Worm (Caenorhabditis elegans): ENCODE measurements around the gene exp-1.

The exp-1 gene

DNA sequence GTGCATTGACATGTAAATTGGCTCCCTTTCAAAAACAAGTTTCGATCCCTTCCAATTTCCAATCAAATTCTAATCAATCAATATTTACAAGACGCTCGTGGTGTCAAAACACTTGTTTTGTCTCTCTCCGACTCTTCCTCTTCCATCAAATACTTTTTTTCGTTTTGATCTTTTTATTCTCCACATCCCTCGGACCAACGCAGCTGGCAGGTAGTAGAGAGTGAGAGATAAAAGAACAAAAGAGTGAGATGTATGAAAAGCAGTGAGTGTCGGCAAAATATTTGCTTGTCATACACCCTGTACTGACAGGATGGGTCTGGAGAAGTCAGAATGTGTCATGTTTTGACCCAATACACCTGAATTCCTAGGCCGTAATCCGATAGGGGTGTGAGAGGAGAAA is 24.2 kb downstream of the exp-1 start:
- TF ChIP-seq tlp-1 (tag; optimal IDR thresholded peaks at IDR 0.05) (no peak), F16B12.6 (tag; optimal IDR thresholded peaks at IDR 0.05) (no peak), lin-14 (GFP tag; optimal IDR thresholded peaks at IDR 0.05) (peak; percentile 50), ama-1 (optimal IDR thresholded peaks at IDR 0.05) (no peak), egl-13 (tag; optimal IDR thresholded peaks at IDR 0.05) (no peak), fkh-10 (GFP tag; optimal IDR thresholded peaks at IDR 0.05) (no peak), snpc-4 (tag; optimal IDR thresholded peaks at IDR 0.05) (no peak), mep-1 (tag; optimal IDR thresholded peaks at IDR 0.05) (peak; percentile 33), snu-23 (GFP tag; optimal IDR thresholded peaks at IDR 0.05) (peak; percentile 10), rnt-1 (tag; optimal IDR thresholded peaks at IDR 0.05) (peak; percentile 48)

DNA sequence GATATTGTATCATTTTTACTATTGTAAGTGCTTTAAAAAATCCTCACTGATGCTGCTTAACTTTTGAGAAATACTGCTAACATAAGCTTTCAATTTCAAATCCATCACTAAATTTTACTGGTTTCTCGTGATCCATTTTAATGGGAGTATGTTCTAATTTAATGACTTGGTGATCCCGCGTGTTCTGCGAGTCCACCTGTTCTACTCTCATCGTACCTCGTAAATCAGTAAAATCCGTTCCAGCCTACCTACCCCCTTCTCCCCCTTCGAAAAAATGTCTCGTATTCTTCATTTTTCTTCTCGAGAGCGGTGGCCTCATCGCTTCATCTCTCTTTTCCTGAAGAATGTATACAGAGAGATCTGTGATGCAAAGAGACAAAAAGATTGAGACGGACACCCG is 25.4 kb downstream of the exp-1 start:
- TF ChIP-seq ceh-63 (GFP tag; optimal IDR thresholded peaks at IDR 0.05), result no peak
- no peak for TF ChIP-seq ceh-8 (GFP tag; optimal IDR thresholded peaks at IDR 0.05)
- no peak for TF ChIP-seq lir-3 (tag; optimal IDR thresholded peaks at IDR 0.05; ENCODE audit: poor library complexity)
- no peak for TF ChIP-seq nhr-20 (tag; optimal IDR thresholded peaks at IDR 0.05)
- TF ChIP-seq efl-3 (GFP tag; optimal IDR thresholded peaks at IDR 0.05), result no peak
- no peak for TF ChIP-seq xbp-1 (tag; optimal IDR thresholded peaks at IDR 0.05)
- TF ChIP-seq fkh-8 (tag; optimal IDR thresholded peaks at IDR 0.05), result no peak
- TF ChIP-seq mab-9 (GFP tag; IDR thresholded peaks at IDR 0.05), result no peak
- no peak for TF ChIP-seq sox-4 (tag; optimal IDR thresholded peaks at IDR 0.05)
- no peak for TF ChIP-seq hlh-17 (GFP tag; optimal IDR thresholded peaks at IDR 0.05; ENCODE audit: borderline replicate concordance)
- TF ChIP-seq unc-30 (tag; optimal IDR thresholded peaks at IDR 0.05), result no peak
- no peak for TF ChIP-seq nhr-12 (tag; optimal IDR thresholded peaks at IDR 0.05)
- TF ChIP-seq lin-15B (tag; optimal IDR thresholded peaks at IDR 0.05), result no peak
- no peak for TF ChIP-seq unc-98 (GFP tag; IDR thresholded peaks at IDR 0.05)
- TF ChIP-seq nhr-76 (tag; optimal IDR thresholded peaks at IDR 0.05), result no peak
- TF ChIP-seq dpl-1 (GFP tag; optimal IDR thresholded peaks at IDR 0.05), result no peak
- TF ChIP-seq fos-1 (tag; optimal IDR thresholded peaks at IDR 0.05), result no peak
- no peak for TF ChIP-seq rnt-1 (tag; optimal IDR thresholded peaks at IDR 0.05)
- TF ChIP-seq jun-1 (tag; optimal IDR thresholded peaks at IDR 0.05), result no peak
- TF ChIP-seq aha-1 (tag; optimal IDR thresholded peaks at IDR 0.05), result no peak

DNA sequence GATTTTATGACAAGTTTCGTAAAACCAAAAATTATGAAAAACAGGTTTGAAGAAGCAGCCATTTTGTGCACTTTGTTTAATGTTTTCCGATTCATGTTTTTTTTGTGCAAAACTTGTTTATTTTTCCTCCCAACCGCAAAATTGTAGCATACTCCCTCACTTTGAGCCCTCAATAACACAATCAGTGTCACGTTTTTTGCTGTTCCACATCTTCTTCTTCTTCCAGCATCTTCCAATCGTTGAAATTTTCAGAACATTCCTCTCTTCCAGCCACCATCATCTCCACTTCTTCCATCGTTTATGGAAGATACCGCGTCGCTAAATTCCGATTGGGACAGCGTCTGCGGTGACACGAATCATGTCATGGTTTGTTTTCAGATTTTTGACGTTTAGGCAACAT is 28.3 kb downstream of the exp-1 start, which contains the start of gene abts-3:
TSS of gene abts-3 (plus strand) at position 301 of the 400 bp plus-strand sequence.
- TF ChIP-seq sup-37 (GFP tag; optimal IDR thresholded peaks at IDR 0.05) (no peak), hlh-4 (tag; optimal IDR thresholded peaks at IDR 0.05) (no peak), blmp-1 (tag; optimal IDR thresholded peaks at IDR 0.05) (no peak), sox-4 (tag; optimal IDR thresholded peaks at IDR 0.05) (no peak), snu-23 (GFP tag; optimal IDR thresholded peaks at IDR 0.05) (no peak), aha-1 (tag; optimal IDR thresholded peaks at IDR 0.05) (no peak), ztf-4 (tag; optimal IDR thresholded peaks at IDR 0.05) (no peak), ets-5 (GFP tag; IDR thresholded peaks at IDR 0.05) (no peak), ceh-8 (GFP tag; optimal IDR thresholded peaks at IDR 0.05) (no peak), jun-1 (tag; optimal IDR thresholded peaks at IDR 0.05) (no peak), nhr-90 (tag; optimal IDR thresholded peaks at IDR 0.05; ENCODE audit: poor library complexity) (no peak), mef-2 (tag; optimal IDR thresholded peaks at IDR 0.05) (no peak), nhr-84 (tag; optimal IDR thresholded peaks at IDR 0.05) (no peak), grh-1 (GFP tag; IDR thresholded peaks at IDR 0.05) (no peak), nhr-47 (tag; optimal IDR thresholded peaks at IDR 0.05) (no peak), elt-2 (tag; optimal IDR thresholded peaks at IDR 0.05) (no peak), nhr-11 (tag; optimal IDR thresholded peaks at IDR 0.05) (no peak), ceh-63 (GFP tag; optimal IDR thresholded peaks at IDR 0.05) (no peak), ztf-11 (tag; optimal IDR thresholded peaks at IDR 0.05) (no peak)
